Fruit fly (Drosophila melanogaster) whole organism, embryonic: ENCODE results near the gene ari-1.

Experiments used
- Adf1 ChIP-seq: fragments of 200-800 bp; sonication (Bioruptor generic); IDR thresholded peaks from 2 replicates; pipeline ENCODE4 v1.3.6; 2022; ENCODE audit warnings: missing biosample characterization, missing genetic modification characterization
- B-H1 ChIP-seq: fragments of 200-800 bp; sonication (Bioruptor generic); IDR thresholded peaks from 3 replicates; pipeline ENCODE4 v1.3.6; 2022; ENCODE audit warnings: missing biosample characterization, missing genetic modification characterization
- CG11560 ChIP-seq: fragments of 200-800 bp; sonication (Bioruptor generic); IDR thresholded peaks from 3 replicates; pipeline ENCODE4 v1.3.6; 2022; ENCODE audit warnings: missing biosample characterization, missing genetic modification characterization
- CG12071 ChIP-seq: fragments of 200-800 bp; sonication (Bioruptor generic); optimal IDR thresholded peaks from 3 replicates; lab custom pipeline; 2018; ENCODE audit warnings: missing biosample characterization, mild to moderate bottlenecking, missing genetic modification characterization
- CG12391 ChIP-seq: fragments of 200-800 bp; sonication (Bioruptor generic); optimal IDR thresholded peaks from 3 replicates; lab custom pipeline; 2018; ENCODE audit warnings: missing biosample characterization, mild to moderate bottlenecking, missing genetic modification characterization, moderate library complexity
- CG12659 ChIP-seq: fragments of 200-800 bp; sonication (Bioruptor generic); optimal IDR thresholded peaks from 3 replicates; lab custom pipeline; 2017; ENCODE audit warnings: mild to moderate bottlenecking, missing biosample characterization, missing genetic modification reagents, missing genetic modification characterization
- CG13424 ChIP-seq: fragments of 200-800 bp; sonication (Bioruptor generic); optimal IDR thresholded peaks from 2 replicates; lab custom pipeline; 2019; ENCODE audit warnings: missing biosample characterization, mild to moderate bottlenecking, missing genetic modification characterization, moderate library complexity
- CG13775 ChIP-seq: fragments of 200-800 bp; sonication (Bioruptor generic); optimal IDR thresholded peaks from 3 replicates; lab custom pipeline; 2017; ENCODE audit warnings: missing biosample characterization, mild to moderate bottlenecking, missing genetic modification characterization
- CG14441 ChIP-seq: fragments of 200-800 bp; sonication (Bioruptor generic); IDR thresholded peaks from 2 replicates; pipeline ENCODE4 v1.3.6; 2022; ENCODE audit warnings: missing biosample characterization, missing genetic modification characterization
- CG17612 ChIP-seq: fragments of 200-800 bp; sonication (Bioruptor generic); IDR thresholded peaks from 2 replicates; pipeline ENCODE4 v1.3.6; 2022; ENCODE audit warnings: missing biosample characterization, missing genetic modification characterization
- CG17829 ChIP-seq: fragments of 200-800 bp; optimal IDR thresholded peaks from 2 replicates; lab custom pipeline; 2019; ENCODE audit warnings: missing biosample characterization, mild to moderate bottlenecking, missing genetic modification characterization, moderate library complexity
- CG30020 ChIP-seq: fragments of 200-800 bp; optimal IDR thresholded peaks from 2 replicates; lab custom pipeline; 2019; ENCODE audit warnings: missing biosample characterization, mild to moderate bottlenecking, missing genetic modification characterization, moderate library complexity
- CG33557 ChIP-seq: fragments of 200-800 bp; sonication (Bioruptor generic); optimal IDR thresholded peaks from 2 replicates; lab custom pipeline; 2019; ENCODE audit warnings: missing biosample characterization, mild to moderate bottlenecking, missing genetic modification characterization, moderate library complexity
- CG3838 ChIP-seq: fragments of 200-800 bp; sonication (Bioruptor generic); optimal IDR thresholded peaks from 3 replicates; lab custom pipeline; 2016; ENCODE audit warnings: missing biosample characterization, missing genetic modification characterization
- CG3847 ChIP-seq: fragments of 200-800 bp; sonication (Bioruptor generic); IDR thresholded peaks from 2 replicates; pipeline ENCODE4 v1.3.6; 2022; ENCODE audit warnings: missing biosample characterization, missing genetic modification characterization
- CG42726 ChIP-seq: fragments of 200-800 bp; sonication (Bioruptor generic); IDR thresholded peaks from 2 replicates; pipeline ENCODE4 v1.3.6; 2022; ENCODE audit warnings: missing biosample characterization, missing genetic modification characterization; ENCODE audit not compliant: partially characterized antibody
- CG4282 ChIP-seq: fragments of 200-800 bp; sonication (Bioruptor generic); optimal IDR thresholded peaks from 2 replicates; lab custom pipeline; 2016; ENCODE audit warnings: missing biosample characterization, missing genetic modification characterization
- CG4404 ChIP-seq: fragments of 200-800 bp; sonication (Bioruptor generic); IDR thresholded peaks from 2 replicates; pipeline ENCODE4 v1.3.6; 2022; ENCODE audit warnings: missing biosample characterization, missing genetic modification characterization
- CG6175 ChIP-seq: fragments of 200-800 bp; sonication (Bioruptor generic); IDR thresholded peaks from 3 replicates; pipeline ENCODE4 v1.3.6; 2022; ENCODE audit warnings: missing biosample characterization, missing genetic modification characterization
- CG6683 ChIP-seq: fragments of 200-800 bp; sonication (Bioruptor generic); optimal IDR thresholded peaks from 2 replicates; lab custom pipeline; 2017; ENCODE audit warnings: missing biosample characterization, mild to moderate bottlenecking, missing genetic modification characterization, missing genetic modification reagents
- CG6765 ChIP-seq: fragments of 200-800 bp; sonication (Bioruptor generic); optimal IDR thresholded peaks from 3 replicates; lab custom pipeline; 2017; ENCODE audit warnings: missing biosample characterization, mild to moderate bottlenecking, missing genetic modification characterization
- CG7271 ChIP-seq: fragments of 200-800 bp; sonication (Bioruptor generic); optimal IDR thresholded peaks from 2 replicates; lab custom pipeline; 2018; ENCODE audit warnings: missing biosample characterization, mild to moderate bottlenecking, missing genetic modification characterization, moderate library complexity
- CG8281 ChIP-seq: fragments of 200-800 bp; sonication (Bioruptor generic); optimal IDR thresholded peaks from 2 replicates; lab custom pipeline; 2018; ENCODE audit warnings: missing biosample characterization, mild to moderate bottlenecking, missing genetic modification characterization, moderate library complexity
- CG9727 ChIP-seq: fragments of 200-800 bp; sonication (Bioruptor generic); optimal IDR thresholded peaks from 3 replicates; lab custom pipeline; 2017; ENCODE audit warnings: missing biosample characterization, mild to moderate bottlenecking, missing genetic modification characterization
- CkIIα-i1 ChIP-seq: fragments of 200-800 bp; sonication (Bioruptor generic); IDR thresholded peaks from 2 replicates; pipeline ENCODE4 v1.3.6; 2022; ENCODE audit warnings: missing biosample characterization, missing genetic modification characterization
- D ChIP-seq, 2 experiments: fragments of 200-800 bp in 1 of 2; fragments of >200 bp in 1 of 2; sonication (Bioruptor generic) in 1 of 2; optimal IDR thresholded peaks; 2 replicates in 1 of 2; 3 replicates in 1 of 2; lab custom pipeline; 2017; ENCODE audit warnings: mild to moderate bottlenecking in 1 of 2, missing biosample characterization in 1 of 2, missing genetic modification characterization in 1 of 2, missing genetic modification reagents in 1 of 2
- D19A ChIP-seq: fragments of 200-800 bp; optimal IDR thresholded peaks from 3 replicates; lab custom pipeline; 2019; ENCODE audit warnings: missing biosample characterization, mild to moderate bottlenecking, missing genetic modification characterization, moderate library complexity
- Deaf1 ChIP-seq: fragments of 200-800 bp; optimal IDR thresholded peaks from 3 replicates; lab custom pipeline; 2019; ENCODE audit warnings: missing biosample characterization, mild to moderate bottlenecking, missing genetic modification characterization, moderate library complexity
- Dip2 ChIP-seq: fragments of 200-800 bp; sonication (Bioruptor generic); IDR thresholded peaks from 2 replicates; pipeline ENCODE4 v1.3.6; 2022; ENCODE audit warnings: missing biosample characterization, missing genetic modification characterization
- Dll ChIP-seq: fragments of 200-800 bp; sonication (Bioruptor generic); IDR thresholded peaks from 4 replicates; pipeline ENCODE4 v1.3.6; 2022; ENCODE audit warnings: missing biosample characterization, missing genetic modification characterization; ENCODE audit not compliant: partially characterized antibody
- Fer1 ChIP-seq: fragments of 200-800 bp; sonication (Bioruptor generic); optimal IDR thresholded peaks from 2 replicates; lab custom pipeline; 2017; ENCODE audit warnings: missing biosample characterization, mild to moderate bottlenecking, missing genetic modification characterization
- H15 ChIP-seq: fragments of 200-800 bp; sonication (Bioruptor generic); IDR thresholded peaks from 3 replicates; pipeline ENCODE4 v1.3.6; 2022; ENCODE audit warnings: missing biosample characterization, missing genetic modification characterization
- H2.0 ChIP-seq: fragments of 200-800 bp; sonication (Bioruptor generic); IDR thresholded peaks from 2 replicates; pipeline ENCODE4 v1.3.6; 2022; ENCODE audit warnings: missing biosample characterization, missing genetic modification characterization
- Hand ChIP-seq: fragments of 200-800 bp; sonication (Bioruptor generic); optimal IDR thresholded peaks from 2 replicates; lab custom pipeline; 2017; ENCODE audit warnings: mild to moderate bottlenecking, missing biosample characterization, missing genetic modification reagents, missing genetic modification characterization
- MTF-1 ChIP-seq: fragments of 200-800 bp; sonication (Bioruptor generic); optimal IDR thresholded peaks from 2 replicates; lab custom pipeline; 2018; ENCODE audit warnings: missing biosample characterization, mild to moderate bottlenecking, missing genetic modification characterization, borderline replicate concordance
- al ChIP-seq: fragments of 200-800 bp; sonication (Bioruptor generic); IDR thresholded peaks from 2 replicates; pipeline ENCODE4 v1.3.6; 2022; ENCODE audit warnings: missing biosample characterization, missing genetic modification characterization
- amos ChIP-seq: fragments of 200-800 bp; sonication (Bioruptor generic); IDR thresholded peaks from 2 replicates; pipeline ENCODE4 v1.3.6; 2022; ENCODE audit warnings: missing biosample characterization, missing genetic modification characterization; ENCODE audit not compliant: partially characterized antibody
- bab2 ChIP-seq: fragments of 200-800 bp; sonication (Bioruptor generic); optimal IDR thresholded peaks from 2 replicates; lab custom pipeline; 2016; ENCODE audit warnings: missing biosample characterization, missing genetic modification characterization
- cad ChIP-seq: fragments of >200 bp; optimal IDR thresholded peaks from 2 replicates; lab custom pipeline; 2017; ENCODE audit warnings: missing biosample characterization, missing genetic modification characterization
- ewg ChIP-seq: fragments of 200-800 bp; sonication (Bioruptor generic); optimal IDR thresholded peaks from 3 replicates; lab custom pipeline; 2017; ENCODE audit warnings: mild to moderate bottlenecking, missing biosample characterization, missing genetic modification reagents, missing genetic modification characterization
- exex ChIP-seq: fragments of 200-800 bp; sonication (Bioruptor generic); optimal IDR thresholded peaks from 4 replicates; lab custom pipeline; 2018; ENCODE audit warnings: missing biosample characterization, mild to moderate bottlenecking, missing genetic modification characterization, moderate library complexity
- fd102C ChIP-seq: fragments of 200-800 bp; sonication (Bioruptor generic); optimal IDR thresholded peaks from 2 replicates; lab custom pipeline; 2018; ENCODE audit warnings: missing biosample characterization, mild to moderate bottlenecking, missing genetic modification characterization, moderate library complexity
- ham ChIP-seq: fragments of 200-800 bp; sonication (Bioruptor generic); IDR thresholded peaks from 2 replicates; pipeline ENCODE4 v1.3.6; 2022; ENCODE audit warnings: missing biosample characterization, missing genetic modification characterization
- ind ChIP-seq: fragments of 200-800 bp; sonication (Bioruptor generic); optimal IDR thresholded peaks from 3 replicates; lab custom pipeline; 2016; ENCODE audit warnings: missing biosample characterization, missing genetic modification characterization
- otp ChIP-seq: fragments of 200-800 bp; sonication (Bioruptor generic); IDR thresholded peaks from 3 replicates; pipeline ENCODE4, ENCODE4 v1.3.6; 2022; ENCODE audit warnings: missing biosample characterization, missing genetic modification characterization
- salm ChIP-seq: fragments of 200-800 bp; sonication (Bioruptor generic); optimal IDR thresholded peaks from 2 replicates; lab custom pipeline; 2018; ENCODE audit warnings: missing biosample characterization, mild to moderate bottlenecking, missing genetic modification characterization
- sima ChIP-seq: fragments of 200-800 bp; sonication (Bioruptor generic); optimal IDR thresholded peaks from 2 replicates; lab custom pipeline; 2016; ENCODE audit warnings: missing biosample characterization, missing genetic modification characterization
- tgo ChIP-seq: fragments of 200-800 bp; sonication (Bioruptor generic); IDR thresholded peaks from 3 replicates; pipeline ENCODE4 v1.3.6; 2022; ENCODE audit warnings: missing biosample characterization, missing genetic modification characterization
- tup ChIP-seq: fragments of 200-800 bp; sonication (Bioruptor generic); optimal IDR thresholded peaks from 2 replicates; lab custom pipeline; 2016; ENCODE audit warnings: missing biosample characterization, mild to moderate bottlenecking, missing genetic modification characterization, moderate library complexity
- unpg ChIP-seq: fragments of 200-800 bp; sonication (Bioruptor generic); optimal IDR thresholded peaks from 3 replicates; lab custom pipeline; 2018; ENCODE audit warnings: missing biosample characterization, mild to moderate bottlenecking, missing genetic modification characterization, moderate library complexity
- yki ChIP-seq: fragments of >200 bp; optimal IDR thresholded peaks from 3 replicates; lab custom pipeline; 2018

Gene ari-1

DNA sequence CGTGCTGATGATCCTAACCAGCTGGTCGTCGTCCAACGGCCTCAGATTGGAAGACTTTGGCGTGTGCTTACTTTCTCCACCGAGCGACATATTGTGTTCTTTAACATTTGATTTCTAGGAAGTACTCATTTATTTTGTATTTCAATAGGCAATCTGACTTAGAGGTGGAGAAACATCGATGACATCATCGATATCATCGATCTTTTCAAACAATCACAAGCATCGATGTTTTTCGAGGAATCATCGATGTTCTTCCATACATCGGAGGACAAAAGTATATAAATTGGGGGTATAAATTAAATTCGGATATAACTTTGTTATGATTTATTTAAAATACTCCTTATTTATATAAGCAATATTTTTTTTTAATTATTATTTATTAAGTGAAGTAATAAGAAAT lies 47.3 kb downstream of the ari-1 start, which contains the start of gene Swt1 (continued):
- TF ChIP-seq salm (tag; lab: Kevin White, UChicago) (no peak), CG4282 (GFP tag; lab: Kevin White, UChicago) (no peak), al (GFP tag; lab: Robert Waterston, UW) (no peak), CG12391 (peak; percentile 30), CG14441 (GFP tag; lab: Robert Waterston, UW) (no peak), CG12071 (no peak), sima (GFP tag; lab: Kevin White, UChicago) (no peak), ind (GFP tag; lab: Kevin White, UChicago) (no peak), otp (GFP tag; lab: Robert Waterston, UW) (no peak), Adf1 (GFP tag; lab: Robert Waterston, UW) (no peak), cad (GFP tag; lab: Kevin White, UChicago) (no peak), CG33557 (GFP tag; lab: Kevin White, UChicago) (no peak), fd102C (no peak), CG13775 (GFP tag; lab: Kevin White, UChicago) (no peak), CG3847 (GFP tag; lab: Robert Waterston, UW) (no peak), yki (lab: Kevin White, UChicago) (no peak), CG4404 (GFP tag; lab: Robert Waterston, UW) (no peak), CG12659 (GFP tag; lab: Kevin White, UChicago) (peak; percentile 5), unpg (GFP tag; lab: Kevin White, UChicago) (no peak), CG30020 (tag; lab: Kevin White, UChicago) (peak; percentile 6), MTF-1 (GFP tag; lab: Kevin White, UChicago) (no peak), CG3838 (GFP tag; lab: Kevin White, UChicago) (no peak), Hand (GFP tag; lab: Kevin White, UChicago) (no peak), Fer1 (GFP tag; lab: Kevin White, UChicago) (no peak), CG17829 (tag; lab: Kevin White, UChicago) (no peak), D (optimal IDR thresholded peaks at IDR 0.05; lab: Kevin White, UChicago) (no peak), D (GFP tag; optimal IDR thresholded peaks at IDR 0.05; lab: Kevin White, UChicago) (no peak), tgo (GFP tag; lab: Robert Waterston, UW) (no peak), amos (GFP tag; lab: Robert Waterston, UW) (peak; percentile 94), B-H1 (GFP tag; lab: Robert Waterston, UW) (no peak), CG8281 (tag; lab: Kevin White, UChicago) (no peak), CG9727 (no peak), D19A (tag; lab: Kevin White, UChicago) (no peak), bab2 (GFP tag; lab: Kevin White, UChicago) (no peak), CG42726 (GFP tag; lab: Robert Waterston, UW) (peak; percentile 85; the same call in 1 of the 2 replicates), ham (GFP tag; lab: Robert Waterston, UW) (no peak), Dll (peak; percentile 93), CG11560 (no peak), CG6683 (GFP tag; lab: Kevin White, UChicago) (no peak), H15 (GFP tag; lab: Robert Waterston, UW) (no peak), CkIIα-i1 (GFP tag; lab: Robert Waterston, UW) (peak; percentile 84), CG6175 (no peak), Deaf1 (no peak), ewg (GFP tag; lab: Kevin White, UChicago) (no peak), CG13424 (no peak), CG7271 (tag; lab: Kevin White, UChicago) (no peak), exex (tag; lab: Kevin White, UChicago) (no peak), H2.0 (GFP tag; lab: Robert Waterston, UW) (no peak), CG17612 (GFP tag; lab: Robert Waterston, UW) (no peak), tup (GFP tag; lab: Kevin White, UChicago) (no peak), Dip2 (no peak), CG6765 (GFP tag; lab: Kevin White, UChicago) (no peak)
